Worm (Caenorhabditis elegans) whole organism, L4 larva: ENCODE measurements around the gene col-103.

Experiments used
- F49E8.2 ChIP-seq: sonication (generic microtip); optimal IDR thresholded peaks from 2 replicates; lab custom pipeline; 2016; ENCODE audit warnings: missing compliant biosample characterization, mild to moderate bottlenecking, missing genetic modification characterization, borderline replicate concordance
- T26A8.4 ChIP-seq: fragments of 200-800 bp; sonication (Bioruptor generic); IDR thresholded peaks from 2 replicates; pipeline ENCODE4 v1.3.6; 2022; ENCODE audit warnings: missing genetic modification characterization, missing compliant biosample characterization
- Y48G9A.11 ChIP-seq: fragments of 200-800 bp; sonication (Bioruptor generic); IDR thresholded peaks from 2 replicates; pipeline ENCODE4 v1.3.6; 2022; ENCODE audit warnings: missing genetic modification reagents, missing genetic modification characterization, missing compliant biosample characterization
- ZK546.5 ChIP-seq, 2 experiments: sonication (generic microtip); optimal IDR thresholded peaks; 2 replicates each; lab custom pipeline; 2017; ENCODE audit warnings: missing biosample characterization in 2 of 2, missing genetic modification characterization in 2 of 2
- aly-2 ChIP-seq: sonication (generic microtip); optimal IDR thresholded peaks from 2 replicates; lab custom pipeline; 2018; ENCODE audit warnings: missing biosample characterization, missing genetic modification characterization
- ceh-28 ChIP-seq: fragments of 150-350 bp; optimal IDR thresholded peaks from 2 replicates; lab custom pipeline; 2014; ENCODE audit warnings: missing biosample characterization, missing genetic modification reagents, missing genetic modification characterization
- ceh-82 ChIP-seq: sonication (generic microtip); optimal IDR thresholded peaks from 2 replicates; lab custom pipeline; 2017; ENCODE audit warnings: missing biosample characterization, missing genetic modification characterization
- egl-27 ChIP-seq: sonication (generic microtip); optimal IDR thresholded peaks from 3 replicates; lab custom pipeline; 2017; ENCODE audit warnings: missing biosample characterization, missing genetic modification reagents, missing genetic modification characterization
- lin-39 ChIP-seq: fragments of 150-350 bp; optimal IDR thresholded peaks from 2 replicates; lab custom pipeline; 2014; ENCODE audit warnings: missing biosample characterization, missing genetic modification reagents, missing genetic modification characterization
- mdl-1 ChIP-seq, 2 experiments: fragments of 150-350 bp in 1 of 2; sonication (generic microtip) in 1 of 2; optimal IDR thresholded peaks; 2 replicates each; lab custom pipeline; 2014 to 2017; ENCODE audit warnings: missing biosample characterization in 2 of 2, missing genetic modification characterization in 2 of 2
- mep-1 ChIP-seq: fragments of 150-350 bp; sonication (generic microtip); optimal IDR thresholded peaks from 3 replicates; lab custom pipeline; 2014; ENCODE audit warnings: missing biosample characterization, missing genetic modification characterization
- nhr-25 ChIP-seq: sonication (generic microtip); optimal IDR thresholded peaks from 2 replicates; lab custom pipeline; 2017; ENCODE audit warnings: missing genetic modification characterization, mild to moderate bottlenecking, missing compliant biosample characterization, antibody characterized with exemption, moderate library complexity, borderline replicate concordance; ENCODE audit not compliant: insufficient read depth
- nhr-76 ChIP-seq: fragments of 150-350 bp; optimal IDR thresholded peaks from 2 replicates; lab custom pipeline; 2014; ENCODE audit warnings: missing biosample characterization, missing genetic modification characterization
- snpc-1.2 ChIP-seq: fragments of 200-800 bp; sonication (Bioruptor generic); IDR thresholded peaks from 2 replicates; pipeline ENCODE4 v1.3.6; 2022; ENCODE audit warnings: missing genetic modification reagents, missing genetic modification characterization, missing compliant biosample characterization

ce11 chrIV:716323-716722 lies 47.2 kb downstream of the col-103 start, which contains the start of gene clec-164:
- no peak for TF ChIP-seq ceh-82
- no peak for TF ChIP-seq Y48G9A.11 (GFP tag; lab: Robert Waterston, UW)
- no peak for TF ChIP-seq mdl-1 (tag; optimal IDR thresholded peaks at IDR 0.05; lab: Kevin White, UChicago)
- TF ChIP-seq nhr-25 (tag; lab: Kevin White, UChicago): no peak
- no peak for TF ChIP-seq nhr-76 (tag; lab: Kevin White, UChicago)
- TF ChIP-seq snpc-1.2 (GFP tag; lab: Robert Waterston, UW): no peak
- TF ChIP-seq ceh-28 (tag; lab: Kevin White, UChicago): no peak
- TF ChIP-seq mep-1 (tag; lab: Kevin White, UChicago): no peak
- no peak for TF ChIP-seq ZK546.5 (tag; optimal IDR thresholded peaks at IDR 0.05; lab: Kevin White, UChicago)
- TF ChIP-seq aly-2: no peak
- no peak for TF ChIP-seq F49E8.2 (tag; lab: Kevin White, UChicago)
- TF ChIP-seq lin-39: no peak
- TF ChIP-seq egl-27 (tag; lab: Kevin White, UChicago): no peak
- no peak for TF ChIP-seq T26A8.4 (GFP tag; lab: Robert Waterston, UW)
